Fruit fly (Drosophila melanogaster): ENCODE measurements around the gene CG14826.

The CG14826 gene

DNA sequence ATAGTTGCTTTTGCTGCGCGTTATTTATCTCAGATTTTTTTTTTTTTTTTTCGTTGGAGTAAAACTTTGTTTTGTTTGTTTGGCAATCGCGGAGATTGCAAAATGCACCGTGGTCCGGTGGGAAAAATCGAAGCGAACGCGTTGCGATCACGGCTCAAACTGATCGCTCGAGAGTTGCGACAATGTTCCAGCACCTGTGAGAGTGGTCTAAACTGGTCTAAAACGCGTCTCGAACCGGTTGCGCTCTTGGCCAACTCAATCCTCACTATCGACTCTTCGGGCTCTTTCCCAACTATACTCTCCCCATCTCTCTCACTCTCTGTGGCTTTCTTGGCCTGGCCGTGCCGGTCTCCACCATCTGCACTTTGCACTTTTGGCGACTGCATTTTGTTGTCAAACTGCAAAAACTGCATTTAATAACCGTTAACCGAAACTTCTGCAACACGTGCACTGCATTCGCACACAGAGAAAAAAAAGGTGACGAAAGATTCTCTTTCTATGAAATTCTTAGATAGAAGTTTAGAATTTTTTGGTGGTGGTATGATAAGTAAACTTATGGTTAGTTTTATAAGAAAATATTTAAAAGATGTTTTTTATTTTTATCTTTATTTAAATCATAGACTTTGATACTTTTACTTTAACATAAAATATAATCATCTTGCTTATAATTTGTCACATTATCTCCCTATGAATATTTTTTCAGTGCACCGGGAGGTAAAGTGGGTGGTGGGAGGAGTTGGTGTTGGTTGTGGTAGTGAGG, 29.6 kb downstream of the CG14826 start, which contains the start of gene CG14830 (continued):
- TF ChIP-seq Vsx1 (GFP tag; optimal IDR thresholded peaks at IDR 0.05) (no peak), lola (GFP tag; optimal IDR thresholded peaks at IDR 0.05) (no peak), Deaf1 (tag; optimal IDR thresholded peaks at IDR 0.05) (no peak), CG10979 (tag; optimal IDR thresholded peaks at IDR 0.05) (no peak), CG4820 (GFP tag; optimal IDR thresholded peaks at IDR 0.05) (no peak), CG9215 (GFP tag; IDR thresholded peaks at IDR 0.05) (no peak), Atf3 (GFP tag; optimal IDR thresholded peaks at IDR 0.05) (no peak), zen2 (GFP tag; IDR thresholded peaks at IDR 0.05; ENCODE audit: partially characterized antibody) (peak; percentile 40; the same call in 1 of the 3 replicates), h (optimal IDR thresholded peaks at IDR 0.05) (no peak), CrebB (tag; optimal IDR thresholded peaks at IDR 0.05) (no peak), vnd (GFP tag; IDR thresholded peaks at IDR 0.05; ENCODE audit: partially characterized antibody) (no peak), CG14965 (GFP tag; optimal IDR thresholded peaks at IDR 0.05; ENCODE audit: borderline replicate concordance) (no peak), kah (GFP tag; optimal IDR thresholded peaks at IDR 0.05) (no peak), tna (GFP tag; IDR thresholded peaks at IDR 0.05; ENCODE audit: partially characterized antibody) (no peak), CG7963 (GFP tag; IDR thresholded peaks at IDR 0.05; ENCODE audit: partially characterized antibody) (no peak), Sox102F (GFP tag; optimal IDR thresholded peaks at IDR 0.05) (no peak), CG12236 (GFP tag; optimal IDR thresholded peaks at IDR 0.05) (no peak), stwl (tag; optimal IDR thresholded peaks at IDR 0.05) (no peak), CG7928 (GFP tag; optimal IDR thresholded peaks at IDR 0.05) (no peak), Hr78 (GFP tag; optimal IDR thresholded peaks at IDR 0.05) (no peak), CG3847 (GFP tag; IDR thresholded peaks at IDR 0.05) (no peak), Hand (GFP tag; optimal IDR thresholded peaks at IDR 0.05) (no peak), CG10654 (GFP tag; optimal IDR thresholded peaks at IDR 0.05) (no peak), Neu2 (GFP tag; optimal IDR thresholded peaks at IDR 0.05; ENCODE audit: borderline replicate concordance) (no peak), sd (tag; optimal IDR thresholded peaks at IDR 0.05) (no peak), nerfin-1 (tag; optimal IDR thresholded peaks at IDR 0.05) (no peak), Nf-YC (tag; optimal IDR thresholded peaks at IDR 0.05) (no peak), CG10274 (GFP tag; optimal IDR thresholded peaks at IDR 0.05) (no peak), HLH3B (GFP tag; IDR thresholded peaks at IDR 0.05) (no peak), ftz-f1 (GFP tag; optimal IDR thresholded peaks at IDR 0.05) (no peak), unc-4 (GFP tag; IDR thresholded peaks at IDR 0.05; ENCODE audit: partially characterized antibody) (0 out of 2 replicates have a peak, but pooled peaks have one; percentile 14), CG11398 (GFP tag; optimal IDR thresholded peaks at IDR 0.05) (no peak), CG10366 (GFP tag; IDR thresholded peaks at IDR 0.05) (no peak), vfl (GFP tag; optimal IDR thresholded peaks at IDR 0.05) (no peak), Elba2 (GFP tag; optimal IDR thresholded peaks at IDR 0.05) (no peak), CG3995 (GFP tag; optimal IDR thresholded peaks at IDR 0.05) (no peak), CG4707 (GFP tag; optimal IDR thresholded peaks at IDR 0.05) (no peak), Rfx (GFP tag; IDR thresholded peaks at IDR 0.05) (no peak), eve (GFP tag; optimal IDR thresholded peaks at IDR 0.05) (no peak), CG7839 (tag; optimal IDR thresholded peaks at IDR 0.05) (no peak), CG12659 (GFP tag; optimal IDR thresholded peaks at IDR 0.05) (no peak), NFAT (GFP tag; IDR thresholded peaks at IDR 0.05) (no peak), lab (GFP tag; optimal IDR thresholded peaks at IDR 0.05) (no peak), ci (GFP tag; IDR thresholded peaks at IDR 0.05) (peak; percentile 50; the same call in 1 of the 3 replicates), Sry-δ (GFP tag; optimal IDR thresholded peaks at IDR 0.05) (no peak), CG42726 (GFP tag; IDR thresholded peaks at IDR 0.05; ENCODE audit: partially characterized antibody) (no peak), nmo (GFP tag; optimal IDR thresholded peaks at IDR 0.05) (no peak), CG9876 (GFP tag; optimal IDR thresholded peaks at IDR 0.05) (no peak)

All from whole organism, embryonic.